Fruit fly (Drosophila melanogaster) whole organism, wandering third instar larva: ENCODE results near the gene CG10650.

Source experiments
- Abd-B ChIP-seq: fragments of >200 bp; optimal IDR thresholded peaks from 2 replicates; lab custom pipeline; 2017; ENCODE audit warnings: missing biosample characterization, missing genetic modification characterization
- CG9705 ChIP-seq: fragments of 200-800 bp; sonication (Bioruptor generic); optimal IDR thresholded peaks from 2 replicates; lab custom pipeline; 2018; ENCODE audit warnings: missing biosample characterization, mild to moderate bottlenecking, missing genetic modification characterization
- CrebA ChIP-seq: fragments of 200-800 bp; sonication (Bioruptor generic); optimal IDR thresholded peaks from 2 replicates; lab custom pipeline; 2016; ENCODE audit warnings: missing biosample characterization, mild to moderate bottlenecking, missing genetic modification characterization, borderline replicate concordance
- Dfd ChIP-seq: fragments of >200 bp; optimal IDR thresholded peaks from 2 replicates; lab custom pipeline; 2017; ENCODE audit warnings: missing biosample characterization, missing genetic modification characterization
- Dif ChIP-seq: fragments of 200-275, 200-300 bp; sonication (Bioruptor generic); optimal IDR thresholded peaks from 2 replicates; lab custom pipeline; 2018; ENCODE audit warnings: missing biosample characterization, missing genetic modification characterization; ENCODE audit not compliant: partially characterized antibody
- GATAd ChIP-seq: sonication (Bioruptor generic); optimal IDR thresholded peaks from 2 replicates; lab custom pipeline; 2016; ENCODE audit warnings: missing biosample characterization, missing genetic modification characterization
- HLH106 ChIP-seq: fragments of 200-800 bp; optimal IDR thresholded peaks from 3 replicates; lab custom pipeline; 2019; ENCODE audit warnings: missing biosample characterization, mild to moderate bottlenecking, missing genetic modification characterization, moderate library complexity
- Hnf4 ChIP-seq: fragments of 200-800 bp; sonication (Bioruptor generic); optimal IDR thresholded peaks from 2 replicates; lab custom pipeline; 2016; ENCODE audit warnings: missing biosample characterization, mild to moderate bottlenecking, missing genetic modification characterization
- Hr83 ChIP-seq: fragments of 200-300 bp; sonication (Bioruptor generic); optimal IDR thresholded peaks from 2 replicates; lab custom pipeline; 2016; ENCODE audit warnings: missing biosample characterization, mild to moderate bottlenecking, missing genetic modification characterization, moderate library complexity; ENCODE audit not compliant: poor library complexity, severe bottlenecking
- Jra ChIP-seq: sonication (Bioruptor generic); optimal IDR thresholded peaks from 2 replicates; lab custom pipeline; 2016; ENCODE audit warnings: missing biosample characterization, missing genetic modification characterization
- Mio ChIP-seq: sonication (Bioruptor generic); optimal IDR thresholded peaks from 2 replicates; lab custom pipeline; 2016; ENCODE audit warnings: missing biosample characterization, missing genetic modification characterization
- Myc ChIP-seq: fragments of >200 bp; optimal IDR thresholded peaks from 2 replicates; lab custom pipeline; 2017
- N ChIP-seq: fragments of >200 bp; optimal IDR thresholded peaks from 2 replicates; lab custom pipeline; 2018; ENCODE audit warnings: missing biosample characterization, missing external identifiers, missing genetic modification characterization
- Rel ChIP-seq, 2 experiments: fragments of 200-800 bp; sonication (Bioruptor generic) in 1 of 2; optimal IDR thresholded peaks; 2 replicates in 1 of 2; 3 replicates in 1 of 2; lab custom pipeline; 2016 to 2019; ENCODE audit warnings: mild to moderate bottlenecking in 2 of 2, missing biosample characterization in 2 of 2, missing genetic modification characterization in 2 of 2, moderate library complexity in 1 of 2
- Sp1 ChIP-seq: fragments of 200-800 bp; sonication (Bioruptor generic); optimal IDR thresholded peaks from 3 replicates; lab custom pipeline; 2019; ENCODE audit warnings: missing biosample characterization, mild to moderate bottlenecking, missing genetic modification characterization, moderate library complexity
- Vsx2 ChIP-seq: fragments of 200-300, 225-300 bp; sonication (Bioruptor generic); optimal IDR thresholded peaks from 2 replicates; lab custom pipeline; 2018; ENCODE audit warnings: missing biosample characterization, missing genetic modification characterization; ENCODE audit not compliant: partially characterized antibody
- br ChIP-seq: fragments of 200-800 bp; sonication (Bioruptor generic); optimal IDR thresholded peaks from 2 replicates; lab custom pipeline; 2016; ENCODE audit warnings: missing biosample characterization, missing genetic modification characterization
- dmrt93B ChIP-seq: fragments of 200-800 bp; sonication (Bioruptor generic); optimal IDR thresholded peaks from 2 replicates; lab custom pipeline; 2018; ENCODE audit warnings: missing biosample characterization, mild to moderate bottlenecking, missing genetic modification characterization
- dsf ChIP-seq: sonication (Bioruptor generic); optimal IDR thresholded peaks from 2 replicates; lab custom pipeline; 2016; ENCODE audit warnings: missing biosample characterization, missing genetic modification characterization, borderline replicate concordance
- ey ChIP-seq: fragments of 200-800 bp; sonication (Bioruptor generic); optimal IDR thresholded peaks from 2 replicates; lab custom pipeline; 2016; ENCODE audit warnings: missing biosample characterization, missing genetic modification characterization
- foxo ChIP-seq, 2 experiments: fragments of 200-800 bp; sonication (Bioruptor generic); optimal IDR thresholded peaks; 2 replicates in 1 of 2; 3 replicates in 1 of 2; lab custom pipeline; 2016 to 2017; ENCODE audit warnings: missing biosample characterization in 2 of 2, missing genetic modification characterization in 2 of 2
- fru ChIP-seq: fragments of 200-800 bp; sonication (Bioruptor generic); optimal IDR thresholded peaks from 3 replicates; lab custom pipeline; 2016; ENCODE audit warnings: missing biosample characterization, mild to moderate bottlenecking, missing genetic modification characterization
- h ChIP-seq: fragments of 200-800 bp; sonication (Bioruptor generic); optimal IDR thresholded peaks from 3 replicates; lab custom pipeline; 2016; ENCODE audit warnings: missing biosample characterization, mild to moderate bottlenecking, missing genetic modification characterization
- jim ChIP-seq: fragments of 175-275, 200-325 bp; sonication (Bioruptor generic); optimal IDR thresholded peaks from 2 replicates; lab custom pipeline; 2016; ENCODE audit warnings: missing biosample characterization, mild to moderate bottlenecking, missing genetic modification characterization
- pan ChIP-seq: fragments of >200 bp; optimal IDR thresholded peaks from 2 replicates; lab custom pipeline; 2017
- psq ChIP-seq: fragments of 200-800 bp; sonication (Bioruptor generic); optimal IDR thresholded peaks from 3 replicates; lab custom pipeline; 2017; ENCODE audit warnings: missing biosample characterization, mild to moderate bottlenecking, missing genetic modification characterization, moderate library complexity
- rgr ChIP-seq: fragments of 200-800 bp; sonication (Bioruptor generic); optimal IDR thresholded peaks from 3 replicates; lab custom pipeline; 2016; ENCODE audit warnings: missing biosample characterization, mild to moderate bottlenecking, missing genetic modification characterization
- sage ChIP-seq: fragments of 200-800 bp; sonication (Bioruptor generic); optimal IDR thresholded peaks from 2 replicates; lab custom pipeline; 2016; ENCODE audit warnings: missing biosample characterization, mild to moderate bottlenecking, missing genetic modification characterization
- sv ChIP-seq: fragments of 200-800 bp; sonication (Bioruptor generic); optimal IDR thresholded peaks from 3 replicates; lab custom pipeline; 2016; ENCODE audit warnings: missing biosample characterization, missing genetic modification characterization
- tai ChIP-seq: sonication (Bioruptor generic); optimal IDR thresholded peaks from 2 replicates; lab custom pipeline; 2016; ENCODE audit warnings: missing biosample characterization, missing genetic modification characterization
- woc ChIP-seq: sonication (Bioruptor generic); optimal IDR thresholded peaks from 2 replicates; lab custom pipeline; 2016; ENCODE audit warnings: missing biosample characterization, mild to moderate bottlenecking, missing genetic modification characterization

The CG10650 gene

DNA sequence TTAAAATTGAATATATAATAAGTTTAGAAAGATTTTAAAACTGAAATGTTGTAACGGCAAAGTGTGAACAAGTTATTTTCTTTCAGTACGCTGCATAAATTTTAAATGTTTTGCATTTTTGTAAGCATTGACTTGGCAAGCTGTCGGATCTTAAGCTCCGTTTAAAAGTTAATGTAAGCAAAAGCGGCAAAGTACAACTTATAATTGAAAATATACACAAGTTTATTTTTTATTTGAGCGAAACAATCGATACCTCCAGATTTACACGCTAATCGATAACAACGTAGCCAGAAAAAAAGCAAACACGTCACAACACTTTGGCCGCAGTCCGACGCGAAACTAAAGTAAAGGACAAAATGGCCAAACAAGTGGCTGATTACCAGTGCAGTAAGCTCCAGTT is 45.9 kb upstream of the CG10650 start, which contains the start of gene Catsup:
Gene Catsup, plus strand, starts transcription at position 273 of the 400 bp plus-strand sequence.
- no peak for TF ChIP-seq dsf (GFP tag; lab: Kevin White, UChicago)
- TF ChIP-seq woc: no peak
- no peak for TF ChIP-seq foxo (GFP tag; optimal IDR thresholded peaks at IDR 0.05; lab: Kevin White, UChicago)
- TF ChIP-seq pan (lab: Kevin White, UChicago): no peak
- TF ChIP-seq Hnf4 (GFP tag; lab: Kevin White, UChicago): no peak
- no peak for TF ChIP-seq Sp1 (GFP tag; lab: Kevin White, UChicago)
- no peak for TF ChIP-seq Dfd
- no peak for TF ChIP-seq HLH106 (tag; lab: Kevin White, UChicago)
- no peak for TF ChIP-seq Dif (GFP tag; lab: Kevin White, UChicago)
- no peak for TF ChIP-seq fru (GFP tag; lab: Kevin White, UChicago)
- TF ChIP-seq, all 38 proteins: peak for 0

DNA sequence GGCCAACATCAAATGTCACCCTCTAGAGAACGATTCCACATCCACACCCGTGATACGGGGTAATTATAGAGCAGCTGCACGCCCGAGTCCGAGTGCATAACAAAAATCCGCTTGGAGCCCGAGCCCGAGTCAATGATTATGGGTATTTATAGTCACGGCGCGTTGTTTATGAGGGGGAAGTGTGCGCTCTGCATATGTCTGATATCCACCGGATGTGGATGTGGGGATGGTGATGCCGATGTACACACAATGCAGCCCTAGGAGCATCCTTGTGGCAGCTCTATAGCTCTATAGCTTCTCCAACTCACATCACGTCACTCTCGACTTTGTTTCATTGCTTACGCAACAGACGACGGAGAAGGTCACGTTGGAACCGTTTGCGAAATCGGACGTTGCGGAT is 41.7 kb upstream of the CG10650 start:
- TF ChIP-seq dsf (GFP tag; lab: Kevin White, UChicago): no peak

DNA sequence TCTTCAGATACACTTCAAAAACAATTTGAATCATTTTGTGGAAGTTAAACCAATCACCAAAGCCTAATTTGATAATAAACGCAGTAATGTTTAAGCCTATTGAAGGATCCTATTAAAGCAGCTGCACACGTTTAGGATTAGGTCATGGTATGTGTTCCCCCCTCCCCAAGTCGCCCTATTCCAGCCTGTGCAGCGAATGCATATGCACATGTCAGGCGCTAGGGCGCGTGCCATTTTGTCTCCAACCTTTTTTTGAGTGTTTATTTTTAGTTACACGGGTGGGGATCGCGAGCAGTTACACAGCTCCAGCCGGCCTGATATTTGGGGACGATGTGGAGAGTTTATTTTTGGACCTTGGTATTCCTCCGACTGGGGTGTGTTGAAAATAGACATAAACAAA is 41.3 kb upstream of the CG10650 start:
- TF ChIP-seq Myc (lab: Kevin White, UChicago) (no peak), ey (GFP tag; lab: Kevin White, UChicago) (no peak), CrebA (GFP tag; lab: Kevin White, UChicago) (no peak), Jra (GFP tag; lab: Kevin White, UChicago) (no peak), sage (no peak), h (peak; percentile 4), GATAd (GFP tag; lab: Kevin White, UChicago) (no peak), Vsx2 (GFP tag; lab: Kevin White, UChicago) (no peak), dmrt93B (GFP tag; lab: Kevin White, UChicago) (no peak)

DNA sequence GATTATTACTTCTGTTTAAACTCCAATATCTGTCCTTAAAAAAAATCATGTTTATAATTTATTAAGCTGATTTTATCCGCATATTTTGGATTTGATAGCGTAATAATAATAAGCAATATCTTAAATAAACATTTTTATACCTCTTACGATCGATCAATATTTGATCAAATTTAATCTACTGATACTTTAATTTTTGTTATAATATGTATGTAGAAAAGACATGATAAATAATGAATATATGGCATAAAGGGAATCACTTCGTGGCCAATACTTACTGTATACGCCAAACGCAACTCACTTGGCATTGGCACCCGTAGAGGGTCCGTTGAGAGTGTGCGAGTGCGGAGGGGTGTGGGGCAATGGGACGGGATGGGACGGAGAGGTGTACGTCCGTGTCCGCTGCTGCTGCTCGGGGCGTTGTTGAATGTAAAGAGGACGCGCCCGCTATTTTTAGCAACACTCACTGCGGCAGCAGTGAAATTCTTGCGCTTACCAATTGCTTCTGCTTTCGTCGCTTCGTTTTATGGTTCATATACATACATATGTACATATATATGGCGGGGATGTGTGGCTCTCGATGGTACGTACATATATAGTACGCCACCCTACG is 40.5 kb upstream of the CG10650 start:
- no peak for TF ChIP-seq Sp1 (GFP tag; lab: Kevin White, UChicago)
- no peak for TF ChIP-seq GATAd (GFP tag; lab: Kevin White, UChicago)
- no peak for TF ChIP-seq Mio (GFP tag; lab: Kevin White, UChicago)
- TF ChIP-seq h: peak; percentile 8

DNA sequence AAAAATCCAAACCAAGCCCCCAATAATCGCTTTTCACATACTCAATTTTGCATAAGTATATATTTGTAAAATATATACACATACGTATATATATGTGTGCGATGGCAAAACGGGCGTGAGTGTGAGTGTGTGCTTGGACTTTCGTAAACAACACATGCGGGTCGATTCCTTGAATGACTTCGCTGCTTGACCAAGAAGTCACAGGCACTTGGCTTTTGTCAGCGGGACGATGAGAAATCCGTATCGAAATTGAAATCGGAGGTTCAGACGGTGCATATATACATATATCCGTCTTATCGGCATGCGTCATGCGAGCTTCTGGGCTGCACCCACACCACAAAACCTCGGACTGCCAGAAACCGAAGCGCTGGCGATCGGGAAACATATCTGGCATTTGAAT is 39.3 kb upstream of the CG10650 start:
- no peak for TF ChIP-seq HLH106 (tag; lab: Kevin White, UChicago)
- no peak for TF ChIP-seq tai (GFP tag; lab: Kevin White, UChicago)
- TF ChIP-seq woc: no peak
- no peak for TF ChIP-seq br (GFP tag; lab: Kevin White, UChicago)
- TF ChIP-seq ey (GFP tag; lab: Kevin White, UChicago): no peak
- no peak for TF ChIP-seq Vsx2 (GFP tag; lab: Kevin White, UChicago)
- TF ChIP-seq Dfd: no peak
- no peak for TF ChIP-seq Hr83
- no peak for TF ChIP-seq psq (GFP tag; lab: Kevin White, UChicago)
- no peak for TF ChIP-seq pan (lab: Kevin White, UChicago)
- no peak for TF ChIP-seq h
- TF ChIP-seq Hnf4 (GFP tag; lab: Kevin White, UChicago): no peak
- TF ChIP-seq Abd-B (GFP tag; lab: Kevin White, UChicago): no peak
- TF ChIP-seq Sp1 (GFP tag; lab: Kevin White, UChicago): no peak
- no peak for TF ChIP-seq fru (GFP tag; lab: Kevin White, UChicago)
- TF ChIP-seq GATAd (GFP tag; lab: Kevin White, UChicago): no peak

DNA sequence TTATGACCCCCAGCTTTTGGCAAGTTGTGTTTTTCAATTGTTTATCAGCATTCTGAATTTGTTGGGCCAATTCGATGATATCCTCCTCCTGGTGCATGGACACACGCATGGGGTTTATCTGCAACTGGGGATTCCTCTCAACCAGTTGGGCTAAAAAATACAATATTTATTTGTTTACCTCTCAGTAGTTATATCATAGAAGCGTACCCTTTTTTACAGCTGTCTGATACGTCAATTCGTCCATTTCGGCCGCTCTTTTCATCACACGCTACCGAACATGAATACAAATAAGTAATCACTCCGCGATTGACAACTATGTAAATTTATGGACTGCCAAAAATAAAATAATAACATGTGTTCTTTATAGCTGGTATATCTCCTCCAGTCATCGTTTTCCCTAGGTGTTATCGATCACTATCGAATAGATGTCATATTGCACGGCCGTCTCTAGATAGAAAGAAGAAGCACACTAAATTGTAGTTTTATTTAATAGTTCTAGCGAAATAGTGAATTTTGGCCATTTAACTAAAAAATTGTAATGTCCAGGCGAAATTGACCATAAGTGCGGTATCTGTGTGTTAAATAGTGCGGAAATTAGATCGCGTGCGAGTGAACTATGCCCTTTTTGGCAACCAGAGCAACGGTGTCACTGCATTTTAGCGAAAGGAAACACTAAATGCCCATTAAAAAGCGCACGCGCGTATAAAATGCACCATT is 38.6 kb upstream of the CG10650 start, which contains the start of the genes mib2 and CG31800:
Gene mib2, plus strand, starts transcription at position 232 of the 717 bp plus-strand sequence.
Gene CG31800, minus strand, starts transcription at position 364 of the 717 bp plus-strand sequence.
- no peak for TF ChIP-seq sage
- TF ChIP-seq sv (GFP tag; lab: Kevin White, UChicago): no peak
- TF ChIP-seq br (GFP tag; lab: Kevin White, UChicago): no peak
- no peak for TF ChIP-seq CG9705 (GFP tag; lab: Kevin White, UChicago)
- TF ChIP-seq Jra (GFP tag; lab: Kevin White, UChicago): peak; percentile 10
- TF ChIP-seq Hr83: peak; percentile 26
- TF ChIP-seq Dfd: no peak
- TF ChIP-seq foxo (GFP tag; optimal IDR thresholded peaks at IDR 0.05; lab: Kevin White, UChicago): peak in 1 of 2 experiments; percentile 23
- TF ChIP-seq Rel (GFP tag; optimal IDR thresholded peaks at IDR 0.05; lab: Kevin White, UChicago): no peak
- peak; percentile 25 for TF ChIP-seq Rel (tag; optimal IDR thresholded peaks at IDR 0.05; lab: Kevin White, UChicago)
- TF ChIP-seq rgr (GFP tag; lab: Kevin White, UChicago): peak; percentile 18
- peak; percentile 6 for TF ChIP-seq HLH106 (tag; lab: Kevin White, UChicago)
- TF ChIP-seq h: peak; percentile 19
- TF ChIP-seq N: no peak
- TF ChIP-seq jim (GFP tag; lab: Kevin White, UChicago): no peak
- TF ChIP-seq, all 38 proteins: peak for 7
